Worm (Caenorhabditis elegans) whole organism, mixed stage, embryonic: ENCODE measurements around the gene fipr-14.

Experiments
- bed-3 ChIP-seq: fragments of 200-800 bp; sonication (Bioruptor generic); optimal IDR thresholded peaks from 3 replicates; lab custom pipeline; 2018; ENCODE audit warnings: mild to moderate bottlenecking, missing genetic modification characterization, moderate library complexity, missing compliant biosample characterization
- blmp-1 ChIP-seq: fragments of 150-350 bp; optimal IDR thresholded peaks from 2 replicates; lab custom pipeline; 2014; ENCODE audit warnings: missing biosample characterization, missing genetic modification characterization
- ceh-39 ChIP-seq: fragments of 150-350 bp; optimal IDR thresholded peaks from 2 replicates; lab custom pipeline; 2014; ENCODE audit warnings: missing biosample characterization, missing genetic modification characterization
- ceh-43 ChIP-seq: fragments of 200-800 bp; sonication (Bioruptor generic); optimal IDR thresholded peaks from 2 replicates; lab custom pipeline; 2018; ENCODE audit warnings: mild to moderate bottlenecking, missing genetic modification characterization, moderate library complexity, missing compliant biosample characterization
- ceh-83 ChIP-seq: fragments of 200-800 bp; sonication (Bioruptor generic); optimal IDR thresholded peaks from 2 replicates; lab custom pipeline; 2018; ENCODE audit warnings: mild to moderate bottlenecking, missing genetic modification characterization, missing compliant biosample characterization
- ces-1 ChIP-seq: fragments of 150-350 bp; optimal IDR thresholded peaks from 2 replicates; lab custom pipeline; 2014; ENCODE audit warnings: missing biosample characterization, missing genetic modification reagents, missing genetic modification characterization
- cnd-1 ChIP-seq: fragments of 200-800 bp; sonication (Bioruptor generic); optimal IDR thresholded peaks from 2 replicates; lab custom pipeline; 2018; ENCODE audit warnings: mild to moderate bottlenecking, missing genetic modification characterization, missing compliant biosample characterization
- drap-1 ChIP-seq: fragments of 200-800 bp; sonication (Bioruptor generic); optimal IDR thresholded peaks from 3 replicates; lab custom pipeline; 2018; ENCODE audit warnings: mild to moderate bottlenecking, missing genetic modification characterization, missing compliant biosample characterization
- elt-1 ChIP-seq: sonication (generic microtip); optimal IDR thresholded peaks from 2 replicates; lab custom pipeline; 2017; ENCODE audit warnings: missing genetic modification characterization, mild to moderate bottlenecking, missing compliant biosample characterization, antibody characterized with exemption, moderate library complexity, borderline replicate concordance; ENCODE audit not compliant: insufficient read depth
- elt-3 ChIP-seq: fragments of 150-350 bp; optimal IDR thresholded peaks from 2 replicates; lab custom pipeline; 2014; ENCODE audit warnings: missing biosample characterization, missing genetic modification characterization
- flh-1 ChIP-seq: fragments of 200-800 bp; sonication (Bioruptor generic); optimal IDR thresholded peaks from 2 replicates; lab custom pipeline; 2018; ENCODE audit warnings: mild to moderate bottlenecking, missing genetic modification characterization, moderate library complexity, missing compliant biosample characterization
- hlh-1 ChIP-seq: fragments of 150-350 bp; optimal IDR thresholded peaks from 2 replicates; lab custom pipeline; 2014; ENCODE audit warnings: missing biosample characterization, missing genetic modification reagents, missing genetic modification characterization
- lin-13 ChIP-seq: fragments of 150-350 bp; optimal IDR thresholded peaks from 2 replicates; lab custom pipeline; 2014; ENCODE audit warnings: missing biosample characterization, missing genetic modification characterization
- lin-32 ChIP-seq: fragments of 200-800 bp; sonication (Bioruptor generic); optimal IDR thresholded peaks from 2 replicates; lab custom pipeline; 2018; ENCODE audit warnings: mild to moderate bottlenecking, missing genetic modification characterization, missing compliant biosample characterization
- lsy-2 ChIP-seq: fragments of 150-350 bp; optimal IDR thresholded peaks from 2 replicates; lab custom pipeline; 2014; ENCODE audit warnings: missing biosample characterization, missing genetic modification characterization
- mab-5 ChIP-seq: fragments of 150-350 bp; optimal IDR thresholded peaks from 2 replicates; lab custom pipeline; 2014; ENCODE audit warnings: missing biosample characterization, missing genetic modification characterization
- mep-1 ChIP-seq: fragments of 150-350 bp; optimal IDR thresholded peaks from 2 replicates; lab custom pipeline; 2017; ENCODE audit warnings: missing biosample characterization, missing genetic modification reagents, missing genetic modification characterization, inconsistent platforms
- mls-2 ChIP-seq: sonication (generic microtip); optimal IDR thresholded peaks from 2 replicates; lab custom pipeline; 2016; ENCODE audit warnings: mild to moderate bottlenecking, missing genetic modification characterization, moderate library complexity, missing compliant biosample characterization
- nhr-12 ChIP-seq: fragments of 150-350 bp; optimal IDR thresholded peaks from 2 replicates; lab custom pipeline; 2014; ENCODE audit warnings: missing biosample characterization, missing genetic modification characterization
- nhr-2 ChIP-seq: fragments of 150-350 bp; optimal IDR thresholded peaks from 2 replicates; lab custom pipeline; 2014; ENCODE audit warnings: missing biosample characterization, missing genetic modification characterization
- nhr-237 ChIP-seq: fragments of 150-350 bp; optimal IDR thresholded peaks from 2 replicates; lab custom pipeline; 2014; ENCODE audit warnings: missing biosample characterization, missing genetic modification characterization
- nhr-28 ChIP-seq: fragments of 150-350 bp; optimal IDR thresholded peaks from 2 replicates; lab custom pipeline; 2014; ENCODE audit warnings: missing biosample characterization, missing genetic modification characterization
- nhr-76 ChIP-seq: sonication (generic microtip); optimal IDR thresholded peaks from 2 replicates; lab custom pipeline; 2017; ENCODE audit warnings: missing biosample characterization, missing genetic modification characterization
- pha-4 ChIP-seq: fragments of 150-350 bp; optimal IDR thresholded peaks from 2 replicates; lab custom pipeline; 2018; ENCODE audit warnings: missing biosample characterization, missing genetic modification reagents, missing genetic modification characterization
- sem-2 ChIP-seq: fragments of 200-800 bp; sonication (Bioruptor generic); optimal IDR thresholded peaks from 2 replicates; lab custom pipeline; 2018; ENCODE audit warnings: mild to moderate bottlenecking, missing genetic modification characterization, missing compliant biosample characterization
- sptf-1 ChIP-seq: sonication (generic microtip); optimal IDR thresholded peaks from 2 replicates; lab custom pipeline; 2017; ENCODE audit warnings: mild to moderate bottlenecking, missing genetic modification characterization, moderate library complexity, missing compliant biosample characterization
- tbx-8 ChIP-seq: fragments of 200-800 bp; sonication (Bioruptor generic); optimal IDR thresholded peaks from 2 replicates; lab custom pipeline; 2018; ENCODE audit warnings: mild to moderate bottlenecking, missing genetic modification characterization, moderate library complexity, missing compliant biosample characterization
- unc-120 ChIP-seq: sonication (generic microtip); optimal IDR thresholded peaks from 2 replicates; lab custom pipeline; 2017; ENCODE audit warnings: missing genetic modification characterization, missing compliant biosample characterization; ENCODE audit not compliant: poor library complexity, severe bottlenecking
- unc-39 ChIP-seq: fragments of 150-350 bp; optimal IDR thresholded peaks from 2 replicates; lab custom pipeline; 2014; ENCODE audit warnings: missing biosample characterization, missing genetic modification characterization
- unc-62 ChIP-seq: fragments of 150-350 bp; optimal IDR thresholded peaks from 2 replicates; lab custom pipeline; 2014; ENCODE audit warnings: missing biosample characterization, missing genetic modification reagents, missing genetic modification characterization
- zip-8 ChIP-seq: fragments of 150-350 bp; optimal IDR thresholded peaks from 2 replicates; lab custom pipeline; 2014; ENCODE audit warnings: missing biosample characterization, missing genetic modification characterization
- ztf-11 ChIP-seq: fragments of 150-350 bp; optimal IDR thresholded peaks from 2 replicates; lab custom pipeline; 2014; ENCODE audit warnings: missing biosample characterization, missing genetic modification characterization

The fipr-14 gene

ce11 chrIV:10900083-10900482, 23.1 kb downstream of the fipr-14 start, which contains the start of gene srlf-30:
TSS of gene srlf-30 (plus strand) at chrIV:10900383.
- TF ChIP-seq sem-2 (GFP tag; lab: Kevin White, UChicago): no peak
- TF ChIP-seq ceh-39 (tag; lab: Kevin White, UChicago): no peak
- no peak for TF ChIP-seq lin-13 (tag; lab: Kevin White, UChicago)
- TF ChIP-seq hlh-1: no peak
- TF ChIP-seq nhr-237 (tag; lab: Kevin White, UChicago): no peak
- TF ChIP-seq unc-39 (tag; lab: Kevin White, UChicago): no peak
- TF ChIP-seq flh-1 (GFP tag; lab: Kevin White, UChicago): no peak
- no peak for TF ChIP-seq mls-2 (tag; lab: Kevin White, UChicago)
- no peak for TF ChIP-seq nhr-76 (tag; lab: Kevin White, UChicago)
- TF ChIP-seq drap-1 (GFP tag; lab: Kevin White, UChicago): no peak
- no peak for TF ChIP-seq ces-1 (GFP tag; lab: Kevin White, UChicago)
- no peak for TF ChIP-seq pha-4 (tag; lab: Kevin White, UChicago)
- no peak for TF ChIP-seq cnd-1 (tag; lab: Kevin White, UChicago)
- no peak for TF ChIP-seq unc-62 (GFP tag; lab: Kevin White, UChicago)
- no peak for TF ChIP-seq lin-32 (GFP tag; lab: Kevin White, UChicago)
- TF ChIP-seq blmp-1: no peak
- TF ChIP-seq zip-8 (tag; lab: Kevin White, UChicago): no peak
- no peak for TF ChIP-seq ceh-83

ce11 chrIV:10902476-10902875, 25.5 kb downstream of the fipr-14 start:
- no peak for TF ChIP-seq nhr-28 (tag; lab: Kevin White, UChicago)
- TF ChIP-seq tbx-8 (GFP tag; lab: Kevin White, UChicago): no peak
- no peak for TF ChIP-seq ceh-43 (GFP tag; lab: Kevin White, UChicago)
- TF ChIP-seq nhr-2: no peak
- no peak for TF ChIP-seq nhr-76 (tag; lab: Kevin White, UChicago)
- TF ChIP-seq elt-1: no peak
- no peak for TF ChIP-seq ztf-11
- TF ChIP-seq bed-3 (GFP tag; lab: Kevin White, UChicago): no peak

- TF ChIP-seq pha-4 (tag; lab: Kevin White, UChicago) (no peak), nhr-237 (tag; lab: Kevin White, UChicago) (no peak), lsy-2 (tag; lab: Kevin White, UChicago) (no peak), ces-1 (GFP tag; lab: Kevin White, UChicago) (no peak), tbx-8 (GFP tag; lab: Kevin White, UChicago) (no peak), ztf-11 (no peak), flh-1 (GFP tag; lab: Kevin White, UChicago) (no peak), mab-5 (tag; lab: Kevin White, UChicago) (no peak), nhr-2 (no peak), unc-120 (no peak), cnd-1 (tag; lab: Kevin White, UChicago) (no peak), hlh-1 (no peak), mep-1 (tag; lab: Kevin White, UChicago) (no peak), lin-13 (tag; lab: Kevin White, UChicago) (no peak), sptf-1 (tag; lab: Kevin White, UChicago) (no peak), nhr-12 (tag; lab: Kevin White, UChicago) (no peak), nhr-28 (tag; lab: Kevin White, UChicago) (no peak), ceh-39 (tag; lab: Kevin White, UChicago) (no peak), blmp-1 (no peak)
- TF ChIP-seq, all 35 proteins: peak for 0
These were observed 27.3 kb downstream of the fipr-14 start, which contains the start of gene ZK596.3 for ce11 chrIV:10904282-10904681. TSS of gene ZK596.3 (minus strand) at chrIV:10904382.

- TF ChIP-seq elt-1 (no peak), pha-4 (tag; lab: Kevin White, UChicago) (no peak), elt-3 (tag; lab: Kevin White, UChicago) (no peak), tbx-8 (GFP tag; lab: Kevin White, UChicago) (no peak), mep-1 (tag; lab: Kevin White, UChicago) (no peak), drap-1 (GFP tag; lab: Kevin White, UChicago) (no peak), unc-62 (GFP tag; lab: Kevin White, UChicago) (no peak), ceh-39 (tag; lab: Kevin White, UChicago) (no peak), mls-2 (tag; lab: Kevin White, UChicago) (no peak), sptf-1 (tag; lab: Kevin White, UChicago) (no peak), nhr-28 (tag; lab: Kevin White, UChicago) (no peak), blmp-1 (no peak)
These were observed 32.3 kb downstream of the fipr-14 start, which contains the start of gene ZK596.2 for ce11 chrIV:10909206-10909605. TSS of gene ZK596.2 (minus strand) at chrIV:10909306.
